Worm (Caenorhabditis elegans) whole organism, L1 larva: ENCODE results near the gene rev-1.

ENCODE experiments used
- Y116A8C.19 ChIP-seq: sonication (generic microtip); optimal IDR thresholded peaks from 2 replicates; lab custom pipeline; 2016; ENCODE audit warnings: missing compliant biosample characterization, missing genetic modification characterization, borderline replicate concordance
- aha-1 ChIP-seq: fragments of 150-350 bp; optimal IDR thresholded peaks from 2 replicates; lab custom pipeline; 2014; ENCODE audit warnings: missing biosample characterization, missing genetic modification characterization
- blmp-1 ChIP-seq: fragments of 150-350 bp; optimal IDR thresholded peaks from 2 replicates; lab custom pipeline; 2014; ENCODE audit warnings: missing biosample characterization, missing genetic modification characterization
- ceh-8 ChIP-seq: fragments of 200-800 bp; sonication (Bioruptor generic); optimal IDR thresholded peaks from 2 replicates; lab custom pipeline; 2018; ENCODE audit warnings: mild to moderate bottlenecking, missing genetic modification characterization, moderate library complexity, missing compliant biosample characterization
- dpl-1 ChIP-seq, 3 experiments: fragments of 150-350 bp in 2 of 3; sonication (generic microtip) in 1 of 3; optimal IDR thresholded peaks; 2 replicates each; lab custom pipeline; 2014 to 2017; ENCODE audit warnings: missing biosample characterization in 3 of 3, missing genetic modification characterization in 3 of 3, missing genetic modification reagents in 3 of 3
- dsc-1 ChIP-seq: sonication (generic microtip); optimal IDR thresholded peaks from 2 replicates; lab custom pipeline; 2016; ENCODE audit warnings: mild to moderate bottlenecking, missing genetic modification characterization, missing compliant biosample characterization
- efl-1 ChIP-seq, 4 experiments: fragments of 150-350 bp; optimal IDR thresholded peaks in 3 of 4; peaks in 1 of 4; 1 replicate in 1 of 4; 2 replicates in 3 of 4; lab custom pipeline; 2014; ENCODE audit warnings: missing biosample characterization in 2 of 4, missing genetic modification characterization in 2 of 4, missing genetic modification reagents in 2 of 4
- egl-27 ChIP-seq, 2 experiments: fragments of 150-350 bp in 1 of 2; sonication (generic microtip); optimal IDR thresholded peaks; 3 replicates each; lab custom pipeline; 2017 to 2018; ENCODE audit warnings: missing biosample characterization in 2 of 2, missing genetic modification characterization in 2 of 2, missing genetic modification reagents in 2 of 2
- elt-3 ChIP-seq, 6 experiments: fragments of 150-350 bp in 1 of 6; sonication (generic microtip); optimal IDR thresholded peaks; 2 replicates each; lab custom pipeline; 2017 to 2018; ENCODE audit warnings: missing biosample characterization in 6 of 6, missing genetic modification characterization in 6 of 6, inconsistent platforms in 1 of 6
- fkh-10 ChIP-seq: sonication (generic microtip); optimal IDR thresholded peaks from 2 replicates; lab custom pipeline; 2017; ENCODE audit warnings: missing biosample characterization, missing genetic modification reagents, missing genetic modification characterization
- fkh-8 ChIP-seq: sonication (generic microtip); optimal IDR thresholded peaks from 2 replicates; lab custom pipeline; 2016; ENCODE audit warnings: mild to moderate bottlenecking, missing genetic modification characterization, missing compliant biosample characterization
- fos-1 ChIP-seq: fragments of 150-350 bp; optimal IDR thresholded peaks from 2 replicates; lab custom pipeline; 2014; ENCODE audit warnings: missing biosample characterization, missing genetic modification characterization
- hlh-17 ChIP-seq: fragments of 200-800 bp; sonication (Bioruptor generic); optimal IDR thresholded peaks from 2 replicates; lab custom pipeline; 2018; ENCODE audit warnings: missing genetic modification characterization, mild to moderate bottlenecking, missing compliant biosample characterization, moderate library complexity, borderline replicate concordance
- irx-1 ChIP-seq: sonication (generic microtip); optimal IDR thresholded peaks from 2 replicates; lab custom pipeline; 2016; ENCODE audit warnings: missing genetic modification characterization, missing compliant biosample characterization
- lin-14 ChIP-seq: fragments of 200-800 bp; sonication (Bioruptor generic); optimal IDR thresholded peaks from 2 replicates; lab custom pipeline; 2018; ENCODE audit warnings: mild to moderate bottlenecking, missing genetic modification characterization, moderate library complexity, missing compliant biosample characterization
- lsy-2 ChIP-seq, 2 experiments: fragments of 150-350 bp; optimal IDR thresholded peaks; 2 replicates each; lab custom pipeline; 2014; ENCODE audit warnings: missing biosample characterization in 2 of 2, missing genetic modification characterization in 2 of 2
- mdl-1 ChIP-seq, 2 experiments: fragments of 150-350 bp; optimal IDR thresholded peaks; 2 replicates each; lab custom pipeline; 2014 to 2017; ENCODE audit warnings: missing biosample characterization in 2 of 2, missing genetic modification characterization in 2 of 2, inconsistent platforms in 1 of 2
- nhr-11 ChIP-seq: fragments of 150-350 bp; optimal IDR thresholded peaks from 2 replicates; lab custom pipeline; 2014; ENCODE audit warnings: missing biosample characterization, missing genetic modification characterization
- nhr-19 ChIP-seq: fragments of 200-800 bp; sonication (Bioruptor generic); conservative IDR thresholded peaks from 2 replicates; pipeline ENCODE4 v1.3.6; 2022; ENCODE audit warnings: missing genetic modification characterization, missing compliant biosample characterization
- nhr-20 ChIP-seq: sonication (generic microtip); optimal IDR thresholded peaks from 2 replicates; lab custom pipeline; 2016; ENCODE audit warnings: mild to moderate bottlenecking, missing genetic modification characterization, missing compliant biosample characterization
- nhr-85 ChIP-seq: sonication (generic microtip); peaks from one replicate; lab custom pipeline; 2016; ENCODE audit warnings: missing genetic modification characterization, inconsistent platforms, missing compliant biosample characterization
- nhr-90 ChIP-seq: sonication (generic microtip); optimal IDR thresholded peaks from 2 replicates; lab custom pipeline; 2016; ENCODE audit warnings: mild to moderate bottlenecking, missing genetic modification characterization, missing compliant biosample characterization; ENCODE audit not compliant: poor library complexity
- pax-3 ChIP-seq: fragments of 200-800 bp; sonication (Bioruptor generic); optimal IDR thresholded peaks from 2 replicates; lab custom pipeline; 2018; ENCODE audit warnings: mild to moderate bottlenecking, missing genetic modification characterization, moderate library complexity, missing compliant biosample characterization
- pqm-1 ChIP-seq: sonication (generic microtip); optimal IDR thresholded peaks from 3 replicates; lab custom pipeline; 2017; ENCODE audit warnings: missing biosample characterization, missing genetic modification characterization
- snu-23 ChIP-seq: sonication (generic microtip); optimal IDR thresholded peaks from 2 replicates; lab custom pipeline; 2016; ENCODE audit warnings: missing genetic modification characterization, missing compliant biosample characterization
- unc-130 ChIP-seq: fragments of 150-350 bp; optimal IDR thresholded peaks from 2 replicates; lab custom pipeline; 2017; ENCODE audit warnings: missing biosample characterization, missing genetic modification characterization, inconsistent platforms
- unc-30 ChIP-seq: sonication (generic microtip); optimal IDR thresholded peaks from 2 replicates; lab custom pipeline; 2017; ENCODE audit warnings: missing biosample characterization, missing genetic modification characterization
- unc-62 ChIP-seq: fragments of 150-350 bp; optimal IDR thresholded peaks from 2 replicates; lab custom pipeline; 2014; ENCODE audit warnings: missing biosample characterization, missing genetic modification reagents, missing genetic modification characterization
- unc-86 ChIP-seq: sonication (generic microtip); optimal IDR thresholded peaks from 2 replicates; lab custom pipeline; 2016; ENCODE audit warnings: missing genetic modification characterization, missing compliant biosample characterization
- unc-98 ChIP-seq: fragments of 200-800 bp; sonication (Bioruptor generic); IDR thresholded peaks from 2 replicates; pipeline ENCODE4 v1.3.6; 2022; ENCODE audit warnings: missing genetic modification characterization, missing compliant biosample characterization
- vab-15 ChIP-seq: sonication (generic microtip); optimal IDR thresholded peaks from 2 replicates; lab custom pipeline; 2017; ENCODE audit warnings: missing genotype, mild to moderate bottlenecking, missing genetic modification characterization, missing compliant biosample characterization
- zip-4 ChIP-seq: fragments of 200-800 bp; sonication (Bioruptor generic); optimal IDR thresholded peaks from 2 replicates; lab custom pipeline; 2018; ENCODE audit warnings: mild to moderate bottlenecking, missing genetic modification characterization, moderate library complexity, missing compliant biosample characterization
- ztf-11 ChIP-seq, 2 experiments: sonication (generic microtip); optimal IDR thresholded peaks; 2 replicates each; lab custom pipeline; 2016 to 2017; ENCODE audit warnings: missing genetic modification characterization in 2 of 2, missing biosample characterization in 1 of 2, missing compliant biosample characterization in 1 of 2
- ztf-4 ChIP-seq: fragments of 150-350 bp; optimal IDR thresholded peaks from 2 replicates; lab custom pipeline; 2014; ENCODE audit warnings: missing biosample characterization, missing genetic modification characterization

rev-1 gene

DNA sequence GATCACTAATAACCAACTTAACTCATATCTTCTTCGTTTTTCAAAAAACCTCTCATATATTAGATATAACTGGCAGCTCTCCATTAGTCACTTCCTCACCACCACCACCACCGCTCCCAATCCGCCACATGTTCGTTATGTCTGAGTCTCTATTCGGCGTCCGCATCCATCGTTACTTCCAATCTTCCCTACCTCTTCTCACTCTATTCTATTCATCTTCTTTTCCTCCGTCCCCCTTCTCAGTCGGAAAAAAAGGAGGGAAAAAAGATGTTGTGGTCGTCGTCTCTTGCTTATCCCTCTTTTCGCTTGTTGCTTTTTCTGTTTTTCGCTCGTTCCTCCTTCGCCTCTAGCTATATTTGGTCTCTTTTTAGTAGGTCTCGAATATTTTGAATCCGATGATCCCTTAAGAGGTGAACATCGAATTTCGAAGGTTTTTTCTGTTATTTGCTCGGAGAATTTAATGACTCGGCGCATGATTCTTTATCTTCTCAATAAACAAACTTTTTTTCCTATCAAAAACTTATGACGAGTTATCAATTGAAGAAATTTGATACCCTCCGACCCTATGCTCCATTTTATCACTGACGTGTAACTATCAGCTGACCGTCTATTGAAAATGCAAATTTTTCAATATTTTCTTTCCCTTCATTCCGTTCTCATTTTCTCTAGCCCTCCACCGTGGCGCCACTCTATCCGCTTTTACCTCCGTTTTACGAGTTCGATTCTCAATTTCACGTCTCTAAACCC lies 8.4 kb upstream of the rev-1 start (continued):
- TF ChIP-seq unc-30 (tag; lab: Kevin White, UChicago): no peak
- TF ChIP-seq mdl-1 (tag; optimal IDR thresholded peaks at IDR 0.05; lab: Kevin White, UChicago): peak in 1 of 2 experiments; percentile 1
- TF ChIP-seq nhr-11: no peak
- TF ChIP-seq aha-1 (tag; lab: Kevin White, UChicago): no peak
- peak; percentile 53 for TF ChIP-seq fkh-8 (tag; lab: Kevin White, UChicago)
- TF ChIP-seq nhr-20 (tag; lab: Kevin White, UChicago): no peak
- peak; percentile 14 for TF ChIP-seq irx-1 (tag; lab: Kevin White, UChicago)
- no peak for TF ChIP-seq unc-98 (GFP tag; lab: Robert Waterston, UW)
- TF ChIP-seq fkh-10 (GFP tag; lab: Kevin White, UChicago): peak; percentile 6
- peak; percentile 48 for TF ChIP-seq snu-23 (GFP tag; lab: Kevin White, UChicago)
- TF ChIP-seq ceh-8 (GFP tag; lab: Kevin White, UChicago): peak; percentile 20
- TF ChIP-seq Y116A8C.19 (tag; lab: Kevin White, UChicago): no peak

- TF ChIP-seq dsc-1 (peak; percentile 20), unc-62 (GFP tag; lab: Kevin White, UChicago) (no peak), efl-1 (optimal IDR thresholded peaks at IDR 0.05; lab: Kevin White, UChicago) (no peak), efl-1 (GFP tag; optimal IDR thresholded peaks at IDR 0.05 in 1 of 2; lab: Kevin White, UChicago) (peak in 1 of 2 experiments; percentile 45)
Observed at ce11 chrII:7892761-7893272, 7.6 kb upstream of the rev-1 start, which contains the start of gene ptc-1. Gene ptc-1 (plus strand): TSS chrII:7893222.

DNA sequence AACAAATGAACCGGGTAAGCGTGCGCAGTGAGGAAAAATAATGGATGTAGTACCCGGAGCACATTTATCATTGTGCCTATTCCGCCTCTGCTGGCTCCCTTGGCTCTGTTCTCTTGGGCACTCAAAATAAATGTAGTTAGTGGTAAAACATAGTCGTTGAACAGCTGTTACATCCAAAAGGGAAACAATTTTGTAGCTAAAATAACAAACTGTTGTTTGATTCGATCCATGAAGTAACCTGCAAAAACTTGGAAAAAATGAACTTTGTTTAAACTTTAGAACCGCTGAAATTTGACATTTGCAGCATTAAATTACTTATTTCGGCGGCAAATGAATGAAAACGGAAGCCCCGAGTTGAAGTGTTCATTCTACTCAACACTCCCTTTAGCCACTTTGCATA lies 6.8 kb upstream of the rev-1 start:
- TF ChIP-seq nhr-90 (tag; lab: Kevin White, UChicago) (no peak), nhr-11 (no peak), nhr-85 (tag; lab: Kevin White, UChicago) (peak; percentile 43), unc-86 (tag; lab: Kevin White, UChicago) (no peak), ztf-11 (tag; optimal IDR thresholded peaks at IDR 0.05; lab: Kevin White, UChicago) (no peak), efl-1 (optimal IDR thresholded peaks at IDR 0.05; lab: Kevin White, UChicago) (no peak), efl-1 (GFP tag; optimal IDR thresholded peaks at IDR 0.05 in 1 of 2; lab: Kevin White, UChicago) (peak in 1 of 2 experiments; percentile 48)

ce11 chrII:7895190-7895589 lies 5.2 kb upstream of the rev-1 start:
- TF ChIP-seq lsy-2 (tag; optimal IDR thresholded peaks at IDR 0.05; lab: Kevin White, UChicago) (peak in 1 of 2 experiments; percentile 16), lin-14 (GFP tag; lab: Kevin White, UChicago) (peak; percentile 27), blmp-1 (peak; percentile 84), nhr-19 (0 out of 2 replicates have a peak, but pooled peaks have one; percentile 6), unc-98 (GFP tag; lab: Robert Waterston, UW) (no peak)
- TF ChIP-seq, all 84 proteins: peak for 4

ce11 chrII:7900762-7901161 lies 340 bp downstream of the rev-1 start:
- TF ChIP-seq ztf-4 (no peak), pax-3 (tag; lab: Kevin White, UChicago) (no peak), egl-27 (tag; optimal IDR thresholded peaks at IDR 0.05; lab: Kevin White, UChicago) (no peak), unc-62 (GFP tag; lab: Kevin White, UChicago) (no peak), lsy-2 (tag; optimal IDR thresholded peaks at IDR 0.05; lab: Kevin White, UChicago) (no peak), dpl-1 (GFP tag; optimal IDR thresholded peaks at IDR 0.05; lab: Kevin White, UChicago) (no peak), vab-15 (tag; lab: Kevin White, UChicago) (no peak), snu-23 (GFP tag; lab: Kevin White, UChicago) (no peak), zip-4 (GFP tag; lab: Kevin White, UChicago) (no peak), pqm-1 (tag; lab: Kevin White, UChicago) (no peak), hlh-17 (GFP tag; lab: Kevin White, UChicago) (no peak), fos-1 (tag; lab: Kevin White, UChicago) (no peak), unc-130 (tag; lab: Kevin White, UChicago) (no peak), elt-3 (tag; optimal IDR thresholded peaks at IDR 0.05; lab: Kevin White, UChicago) (no peak)
